Worm (Caenorhabditis elegans) whole organism, L1 larva: ENCODE measurements around the gene unc-82.

ENCODE experiments used
- C34B4.2 ChIP-seq: sonication (generic microtip); optimal IDR thresholded peaks from 2 replicates; lab custom pipeline; 2017; ENCODE audit warnings: mild to moderate bottlenecking, missing genetic modification characterization, missing compliant biosample characterization
- ceh-82 ChIP-seq, 3 experiments: fragments of 150-350 bp in 1 of 3; sonication (generic microtip) in 2 of 3; optimal IDR thresholded peaks; 2 replicates each; lab custom pipeline; 2014 to 2017; ENCODE audit warnings: missing biosample characterization in 3 of 3, missing genetic modification characterization in 3 of 3
- efl-1 ChIP-seq, 4 experiments: fragments of 150-350 bp; optimal IDR thresholded peaks in 3 of 4; peaks in 1 of 4; 1 replicate in 1 of 4; 2 replicates in 3 of 4; lab custom pipeline; 2014; ENCODE audit warnings: missing biosample characterization in 2 of 4, missing genetic modification characterization in 2 of 4, missing genetic modification reagents in 2 of 4
- egl-13 ChIP-seq: sonication (generic microtip); optimal IDR thresholded peaks from 2 replicates; lab custom pipeline; 2016; ENCODE audit warnings: missing genotype, missing genetic modification reagents, missing genetic modification characterization, missing compliant biosample characterization
- lin-14 ChIP-seq: fragments of 200-800 bp; sonication (Bioruptor generic); optimal IDR thresholded peaks from 2 replicates; lab custom pipeline; 2018; ENCODE audit warnings: mild to moderate bottlenecking, missing genetic modification characterization, moderate library complexity, missing compliant biosample characterization
- mep-1 ChIP-seq: fragments of 150-350 bp; optimal IDR thresholded peaks from 2 replicates; lab custom pipeline; 2014; ENCODE audit warnings: missing biosample characterization, missing genetic modification characterization
- nhr-11 ChIP-seq: fragments of 150-350 bp; optimal IDR thresholded peaks from 2 replicates; lab custom pipeline; 2014; ENCODE audit warnings: missing biosample characterization, missing genetic modification characterization
- nhr-28 ChIP-seq: fragments of 150-350 bp; optimal IDR thresholded peaks from 2 replicates; lab custom pipeline; 2014; ENCODE audit warnings: missing biosample characterization, missing genetic modification characterization
- skn-1 ChIP-seq: fragments of 150-350 bp; optimal IDR thresholded peaks from 2 replicates; lab custom pipeline; 2014; ENCODE audit warnings: missing biosample characterization, missing genetic modification characterization
- sox-4 ChIP-seq: sonication (generic microtip); optimal IDR thresholded peaks from 2 replicates; lab custom pipeline; 2016; ENCODE audit warnings: missing genetic modification characterization, missing compliant biosample characterization
- sup-37 ChIP-seq: fragments of 200-800 bp; sonication (Bioruptor generic); optimal IDR thresholded peaks from 2 replicates; lab custom pipeline; 2018; ENCODE audit warnings: mild to moderate bottlenecking, missing genetic modification characterization, missing compliant biosample characterization
- tbx-2 ChIP-seq: sonication (generic microtip); optimal IDR thresholded peaks from 2 replicates; lab custom pipeline; 2016; ENCODE audit warnings: missing genetic modification characterization, missing compliant biosample characterization
- unc-130 ChIP-seq: fragments of 150-350 bp; optimal IDR thresholded peaks from 2 replicates; lab custom pipeline; 2017; ENCODE audit warnings: missing biosample characterization, missing genetic modification characterization, inconsistent platforms
- unc-62 ChIP-seq: fragments of 150-350 bp; optimal IDR thresholded peaks from 2 replicates; lab custom pipeline; 2014; ENCODE audit warnings: missing biosample characterization, missing genetic modification reagents, missing genetic modification characterization

DNA sequence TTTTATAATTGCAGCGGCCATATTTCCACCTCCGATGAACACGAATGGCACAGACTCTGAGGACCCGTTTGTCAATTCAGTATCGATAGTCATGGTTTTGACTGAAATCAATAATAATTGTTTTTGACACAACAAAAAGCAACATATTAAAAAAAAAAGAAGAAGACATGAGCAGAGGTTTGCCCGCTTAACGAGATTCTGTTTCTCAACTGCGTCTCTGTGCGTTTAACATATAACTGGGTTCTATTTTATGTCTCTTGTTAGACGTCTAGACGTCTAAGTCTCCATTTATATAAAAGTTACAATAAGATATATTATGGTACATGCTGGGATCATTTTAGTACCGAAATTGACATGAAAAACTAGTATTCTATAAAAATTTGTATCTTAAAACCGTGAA lies 52.9 kb downstream of the unc-82 start, which contains the start of gene pycr-4:
- peak; percentile 42 to 44 for TF ChIP-seq efl-1 (optimal IDR thresholded peaks at IDR 0.05; lab: Kevin White, UChicago)
- peak in 1 of 2 experiments; percentile 72 for TF ChIP-seq efl-1 (GFP tag; optimal IDR thresholded peaks at IDR 0.05 in 1 of 2; lab: Kevin White, UChicago)
- TF ChIP-seq nhr-11: no peak
- TF ChIP-seq sup-37: no peak
- TF ChIP-seq sox-4: no peak
- no peak for TF ChIP-seq ceh-82 (tag; optimal IDR thresholded peaks at IDR 0.05; lab: Kevin White, UChicago)
- no peak for TF ChIP-seq skn-1
- TF ChIP-seq C34B4.2 (tag; lab: Kevin White, UChicago): no peak
- TF ChIP-seq unc-130: no peak
- TF ChIP-seq mep-1 (tag; lab: Kevin White, UChicago): no peak
- no peak for TF ChIP-seq egl-13 (tag; lab: Kevin White, UChicago)
- TF ChIP-seq nhr-28 (tag; lab: Kevin White, UChicago): no peak
- no peak for TF ChIP-seq lin-14 (GFP tag; lab: Kevin White, UChicago)
- no peak for TF ChIP-seq unc-62 (GFP tag; lab: Kevin White, UChicago)
- no peak for TF ChIP-seq tbx-2 (tag; lab: Kevin White, UChicago)
